Fruit fly (Drosophila melanogaster) whole organism, embryonic: ENCODE results near the gene armi.
A peak's percentile ranks its signal among the peaks of the same experiment; 100 is the strongest.

Experiments
- B-H2 ChIP-seq: fragments of 200-800 bp; sonication (Bioruptor generic); optimal IDR thresholded peaks from 2 replicates; lab custom pipeline; 2018; ENCODE audit warnings: missing biosample characterization, mild to moderate bottlenecking, missing genetic modification characterization
- CG10274 ChIP-seq: fragments of 200-800 bp; sonication (Bioruptor generic); optimal IDR thresholded peaks from 3 replicates; lab custom pipeline; 2017; ENCODE audit warnings: missing biosample characterization, mild to moderate bottlenecking, missing genetic modification characterization
- CG10543 ChIP-seq: fragments of 200-800 bp; sonication (Bioruptor generic); optimal IDR thresholded peaks from 3 replicates; lab custom pipeline; 2017; ENCODE audit warnings: missing biosample characterization, mild to moderate bottlenecking, missing genetic modification characterization, moderate library complexity
- CG11398 ChIP-seq: fragments of 200-800 bp; sonication (Bioruptor generic); optimal IDR thresholded peaks from 2 replicates; lab custom pipeline; 2016; ENCODE audit warnings: missing biosample characterization, missing genetic modification characterization
- CG12236 ChIP-seq: fragments of 200-800 bp; sonication (Bioruptor generic); optimal IDR thresholded peaks from 2 replicates; lab custom pipeline; 2016; ENCODE audit warnings: missing biosample characterization, missing genetic modification characterization
- CG12659 ChIP-seq: fragments of 200-800 bp; sonication (Bioruptor generic); optimal IDR thresholded peaks from 3 replicates; lab custom pipeline; 2017; ENCODE audit warnings: mild to moderate bottlenecking, missing biosample characterization, missing genetic modification reagents, missing genetic modification characterization
- CG12744 ChIP-seq: fragments of 200-800 bp; sonication (Bioruptor generic); optimal IDR thresholded peaks from 2 replicates; lab custom pipeline; 2016; ENCODE audit warnings: missing biosample characterization, missing genetic modification characterization
- CG13894 ChIP-seq: fragments of 200-800 bp; sonication (Bioruptor generic); optimal IDR thresholded peaks from 3 replicates; lab custom pipeline; 2018; ENCODE audit warnings: missing biosample characterization, mild to moderate bottlenecking, missing genetic modification characterization, moderate library complexity
- CG14441 ChIP-seq: fragments of 200-800 bp; sonication (Bioruptor generic); IDR thresholded peaks from 2 replicates; pipeline ENCODE4 v1.3.6; 2022; ENCODE audit warnings: missing biosample characterization, missing genetic modification characterization
- CG15011 ChIP-seq: fragments of 200-800 bp; sonication (Bioruptor generic); optimal IDR thresholded peaks from 3 replicates; lab custom pipeline; 2018; ENCODE audit warnings: missing biosample characterization, mild to moderate bottlenecking, missing genetic modification characterization
- CG15269 ChIP-seq: fragments of 200-800 bp; sonication (Bioruptor generic); optimal IDR thresholded peaks from 2 replicates; lab custom pipeline; 2018; ENCODE audit warnings: missing biosample characterization, mild to moderate bottlenecking, missing genetic modification characterization, moderate library complexity
- CG15601 ChIP-seq: fragments of 200-800 bp; sonication (Bioruptor generic); optimal IDR thresholded peaks from 3 replicates; lab custom pipeline; 2019; ENCODE audit warnings: missing biosample characterization, mild to moderate bottlenecking, missing genetic modification characterization, moderate library complexity
- CG16779 ChIP-seq: fragments of 200-800 bp; sonication (Bioruptor generic); IDR thresholded peaks from 2 replicates; pipeline ENCODE4 v1.3.6; 2022; ENCODE audit warnings: missing biosample characterization, missing genetic modification characterization
- CG17361 ChIP-seq: fragments of 200-800 bp; sonication (Bioruptor generic); IDR thresholded peaks from 3 replicates; pipeline ENCODE4 v1.3.6; 2022; ENCODE audit warnings: missing biosample characterization, missing genetic modification characterization
- CG17612 ChIP-seq: fragments of 200-800 bp; sonication (Bioruptor generic); IDR thresholded peaks from 2 replicates; pipeline ENCODE4 v1.3.6; 2022; ENCODE audit warnings: missing biosample characterization, missing genetic modification characterization
- CG2202 ChIP-seq: fragments of 200-800 bp; sonication (Bioruptor generic); optimal IDR thresholded peaks from 2 replicates; lab custom pipeline; 2018; ENCODE audit warnings: missing biosample characterization, mild to moderate bottlenecking, missing genetic modification characterization
- CG30020 ChIP-seq: fragments of 200-800 bp; optimal IDR thresholded peaks from 2 replicates; lab custom pipeline; 2019; ENCODE audit warnings: missing biosample characterization, mild to moderate bottlenecking, missing genetic modification characterization, moderate library complexity
- CG31441 ChIP-seq: fragments of 200-800 bp; sonication (Bioruptor generic); IDR thresholded peaks from 2 replicates; pipeline ENCODE4 v1.3.6; 2022; ENCODE audit warnings: missing biosample characterization, missing genetic modification characterization
- CG3407 ChIP-seq: fragments of 200-800 bp; sonication (Bioruptor generic); optimal IDR thresholded peaks from 2 replicates; lab custom pipeline; 2018; ENCODE audit warnings: missing biosample characterization, mild to moderate bottlenecking, missing genetic modification characterization
- CG4820 ChIP-seq: fragments of 200-800 bp; sonication (Bioruptor generic); optimal IDR thresholded peaks from 3 replicates; lab custom pipeline; 2016; ENCODE audit warnings: missing biosample characterization, missing genetic modification characterization
- CG6683 ChIP-seq: fragments of 200-800 bp; sonication (Bioruptor generic); optimal IDR thresholded peaks from 2 replicates; lab custom pipeline; 2017; ENCODE audit warnings: missing biosample characterization, mild to moderate bottlenecking, missing genetic modification characterization, missing genetic modification reagents
- CG8478 ChIP-seq: fragments of >200 bp; optimal IDR thresholded peaks from 2 replicates; lab custom pipeline; 2018
- Camta ChIP-seq: fragments of 200-800 bp; sonication (Bioruptor generic); optimal IDR thresholded peaks from 2 replicates; lab custom pipeline; 2016; ENCODE audit warnings: missing biosample characterization, missing genetic modification characterization
- ERR ChIP-seq: fragments of 200-800 bp; sonication (Bioruptor generic); optimal IDR thresholded peaks from 2 replicates; lab custom pipeline; 2016; ENCODE audit warnings: missing biosample characterization, missing genetic modification characterization
- Ets65A ChIP-seq: fragments of 200-800 bp; sonication (Bioruptor generic); peaks from one replicate; lab custom pipeline; 2016; ENCODE audit warnings: missing biosample characterization, missing genetic modification characterization
- Fer1 ChIP-seq: fragments of 200-800 bp; sonication (Bioruptor generic); optimal IDR thresholded peaks from 2 replicates; lab custom pipeline; 2017; ENCODE audit warnings: missing biosample characterization, mild to moderate bottlenecking, missing genetic modification characterization
- Fer2 ChIP-seq: fragments of 200-800 bp; sonication (Bioruptor generic); optimal IDR thresholded peaks from 2 replicates; lab custom pipeline; 2018; ENCODE audit warnings: missing biosample characterization, mild to moderate bottlenecking, missing genetic modification characterization, moderate library complexity
- Kr ChIP-seq: fragments of 200-800 bp; sonication (Bioruptor generic); optimal IDR thresholded peaks from 2 replicates; lab custom pipeline; 2017; ENCODE audit warnings: missing biosample characterization, mild to moderate bottlenecking, missing genetic modification characterization
- MBD-R2 ChIP-seq: fragments of 200-800 bp; sonication (Bioruptor generic); IDR thresholded peaks from 2 replicates; pipeline ENCODE4 v1.3.6; 2022; ENCODE audit warnings: missing biosample characterization, missing genetic modification characterization
- Ravus ChIP-seq: fragments of 200-800 bp; sonication (Bioruptor generic); IDR thresholded peaks from 2 replicates; pipeline ENCODE4 v1.3.6; 2022; ENCODE audit warnings: missing biosample characterization, missing genetic modification characterization
- Taf1 ChIP-seq: fragments of 200-800 bp; sonication (Bioruptor generic); IDR thresholded peaks from 2 replicates; pipeline ENCODE4 v1.3.6; 2022; ENCODE audit warnings: missing biosample characterization, missing genetic modification characterization
- Xrp1 ChIP-seq: fragments of 200-800 bp; sonication (Bioruptor generic); IDR thresholded peaks from 2 replicates; pipeline ENCODE4 v1.3.6; 2022; ENCODE audit warnings: missing biosample characterization, missing genetic modification characterization
- YL-1 ChIP-seq: fragments of 200-800 bp; sonication (Bioruptor generic); optimal IDR thresholded peaks from 3 replicates; lab custom pipeline; 2017; ENCODE audit warnings: missing biosample characterization, mild to moderate bottlenecking, missing genetic modification characterization
- caup ChIP-seq: fragments of 200-800 bp; sonication (Bioruptor generic); optimal IDR thresholded peaks from 3 replicates; lab custom pipeline; 2017; ENCODE audit warnings: missing biosample characterization, mild to moderate bottlenecking, missing genetic modification characterization, moderate library complexity; ENCODE audit not compliant: severe bottlenecking
- crp ChIP-seq, 2 experiments: fragments of 200-800 bp; sonication (Bioruptor generic); optimal IDR thresholded peaks; 2 replicates in 1 of 2; 3 replicates in 1 of 2; lab custom pipeline; 2017; ENCODE audit warnings: missing biosample characterization in 2 of 2, missing genetic modification characterization in 2 of 2, mild to moderate bottlenecking in 1 of 2, moderate library complexity in 1 of 2
- dan ChIP-seq: fragments of 200-800 bp; sonication (Bioruptor generic); IDR thresholded peaks from 2 replicates; pipeline ENCODE4 v1.3.6; 2022; ENCODE audit warnings: missing biosample characterization, missing genetic modification characterization
- dmrt99B ChIP-seq: fragments of 200-800 bp; sonication (Bioruptor generic); optimal IDR thresholded peaks from 2 replicates; lab custom pipeline; 2018; ENCODE audit warnings: missing biosample characterization, mild to moderate bottlenecking, missing genetic modification characterization, moderate library complexity
- ems ChIP-seq: fragments of 200-800 bp; sonication (Bioruptor generic); optimal IDR thresholded peaks from 3 replicates; lab custom pipeline; 2016; ENCODE audit warnings: missing biosample characterization, missing genetic modification characterization
- en ChIP-seq: fragments of 200-800 bp; sonication (Bioruptor generic); optimal IDR thresholded peaks from 2 replicates; lab custom pipeline; 2016; ENCODE audit warnings: missing biosample characterization, missing genetic modification characterization
- esg ChIP-seq: fragments of 200-800 bp; sonication (Bioruptor generic); conservative IDR thresholded peaks from 2 replicates; pipeline ENCODE4 v1.3.6; 2022; ENCODE audit warnings: missing biosample characterization, missing genetic modification characterization
- eyg ChIP-seq: fragments of 200-800 bp; sonication (Bioruptor generic); optimal IDR thresholded peaks from 3 replicates; lab custom pipeline; 2016; ENCODE audit warnings: missing biosample characterization, missing genetic modification characterization
- ftz-f1 ChIP-seq: fragments of 200-800 bp; sonication (Bioruptor generic); optimal IDR thresholded peaks from 2 replicates; lab custom pipeline; 2016; ENCODE audit warnings: missing biosample characterization, missing genetic modification characterization
- gcm ChIP-seq: fragments of 200-800 bp; sonication (Bioruptor generic); optimal IDR thresholded peaks from 2 replicates; lab custom pipeline; 2019; ENCODE audit warnings: missing biosample characterization, mild to moderate bottlenecking, missing genetic modification characterization, moderate library complexity
- gfzf ChIP-seq: fragments of 200-800 bp; sonication (Bioruptor generic); optimal IDR thresholded peaks from 2 replicates; lab custom pipeline; 2016; ENCODE audit warnings: missing biosample characterization, mild to moderate bottlenecking, missing genetic modification characterization, moderate library complexity
- insv ChIP-seq, 2 experiments: fragments of 200-800 bp; sonication (Bioruptor generic); optimal IDR thresholded peaks; 3 replicates each; lab custom pipeline; 2016 to 2018; ENCODE audit warnings: missing biosample characterization in 2 of 2, missing genetic modification characterization in 2 of 2
- onecut ChIP-seq: fragments of 200-800 bp; sonication (Bioruptor generic); IDR thresholded peaks from 2 replicates; pipeline ENCODE4 v1.3.6; 2022; ENCODE audit warnings: missing biosample characterization, missing genetic modification characterization
- prd ChIP-seq, 3 experiments: fragments of >200 bp in 2 of 3; fragments of 200-800 bp in 1 of 3; sonication (Bioruptor generic) in 1 of 3; optimal IDR thresholded peaks in 2 of 3; IDR thresholded peaks in 1 of 3; 2 replicates in 2 of 3; 3 replicates in 1 of 3; pipeline versions ENCODE4 v1.3.6 to Lab custom; 2017 to 2022; ENCODE audit warnings: missing biosample characterization in 1 of 3, missing genetic modification characterization in 1 of 3
- salm ChIP-seq: fragments of 200-800 bp; sonication (Bioruptor generic); optimal IDR thresholded peaks from 2 replicates; lab custom pipeline; 2018; ENCODE audit warnings: missing biosample characterization, mild to moderate bottlenecking, missing genetic modification characterization
- sens-2 ChIP-seq: fragments of 200-800 bp; sonication (Bioruptor generic); IDR thresholded peaks from 2 replicates; pipeline ENCODE4 v1.3.6; 2022; ENCODE audit warnings: missing biosample characterization, missing genetic modification characterization
- slp2 ChIP-seq: fragments of 200-800 bp; sonication (Bioruptor generic); optimal IDR thresholded peaks from 2 replicates; lab custom pipeline; 2016; ENCODE audit warnings: missing biosample characterization, missing genetic modification characterization
- sqz ChIP-seq: fragments of 200-800 bp; sonication (Bioruptor generic); optimal IDR thresholded peaks from 3 replicates; lab custom pipeline; 2018; ENCODE audit warnings: missing biosample characterization, mild to moderate bottlenecking, missing genetic modification characterization

Gene armi

dm6 chr3L:3471174-3471573, 10.1 kb downstream of the armi start, which contains the start of gene CG14971 (continued):
- peak; percentile 44 for TF ChIP-seq gfzf (GFP tag; lab: Kevin White, UChicago)
- TF ChIP-seq Camta (GFP tag; lab: Kevin White, UChicago): peak; percentile 3
- TF ChIP-seq CG12236 (GFP tag; lab: Kevin White, UChicago): no peak
- TF ChIP-seq CG2202 (tag; lab: Kevin White, UChicago): no peak
- TF ChIP-seq CG12659 (GFP tag; lab: Kevin White, UChicago): peak; percentile 51
- TF ChIP-seq ftz-f1: peak; percentile 9
- TF ChIP-seq CG31441 (GFP tag; lab: Robert Waterston, UW): no peak
- TF ChIP-seq onecut (GFP tag; lab: Robert Waterston, UW): no peak; the same call in none of the 2 replicates
- no peak for TF ChIP-seq prd (optimal IDR thresholded peaks at IDR 0.05; lab: Kevin White, UChicago)
- peak; percentile 47; the same call in 2 of the 3 replicates for TF ChIP-seq prd (GFP tag; IDR thresholded peaks at IDR 0.05; lab: Robert Waterston, UW)
- no peak for TF ChIP-seq Taf1 (GFP tag; lab: Robert Waterston, UW)
- no peak for TF ChIP-seq eyg (GFP tag; lab: Kevin White, UChicago)
- TF ChIP-seq CG17612 (GFP tag; lab: Robert Waterston, UW): no peak
- no peak for TF ChIP-seq gcm (GFP tag; lab: Kevin White, UChicago)
- no peak for TF ChIP-seq CG11398 (GFP tag; lab: Kevin White, UChicago)
- peak; percentile 35 for TF ChIP-seq Xrp1
- no peak for TF ChIP-seq CG12744 (GFP tag; lab: Kevin White, UChicago)
- TF ChIP-seq CG15269: no peak
- peak; percentile 28 for TF ChIP-seq CG15601 (tag; lab: Kevin White, UChicago)
- TF ChIP-seq CG14441 (GFP tag; lab: Robert Waterston, UW): peak; percentile 6; the same call in 1 of the 2 replicates
- TF ChIP-seq ERR (GFP tag; lab: Kevin White, UChicago): no peak
- TF ChIP-seq CG6683 (GFP tag; lab: Kevin White, UChicago): no peak
- no peak for TF ChIP-seq dan (GFP tag; lab: Robert Waterston, UW)
- TF ChIP-seq sens-2 (GFP tag; lab: Robert Waterston, UW): no peak
- peak; percentile 47; the same call in 1 of the 3 replicates for TF ChIP-seq CG17361 (GFP tag; lab: Robert Waterston, UW)
- TF ChIP-seq salm (tag; lab: Kevin White, UChicago): no peak
- TF ChIP-seq sqz (GFP tag; lab: Kevin White, UChicago): no peak
- peak; percentile 39 for TF ChIP-seq Fer1 (GFP tag; lab: Kevin White, UChicago)
- no peak for TF ChIP-seq CG3407 (GFP tag; lab: Kevin White, UChicago)
- peak; percentile 91 for TF ChIP-seq MBD-R2 (GFP tag; lab: Robert Waterston, UW)
- TF ChIP-seq YL-1 (GFP tag; lab: Kevin White, UChicago): peak; percentile 60
- TF ChIP-seq B-H2 (GFP tag; lab: Kevin White, UChicago): peak; percentile 64
- TF ChIP-seq CG15011 (GFP tag; lab: Kevin White, UChicago): no peak
- TF ChIP-seq CG10274 (GFP tag; lab: Kevin White, UChicago): no peak
- no peak for TF ChIP-seq slp2 (GFP tag; lab: Kevin White, UChicago)
- TF ChIP-seq insv (GFP tag; optimal IDR thresholded peaks at IDR 0.05; lab: Kevin White, UChicago): no peak
- TF ChIP-seq CG30020 (tag; lab: Kevin White, UChicago): peak; percentile 48
- no peak for TF ChIP-seq Fer2 (tag; lab: Kevin White, UChicago)
- peak; percentile 31 for TF ChIP-seq caup (GFP tag; lab: Kevin White, UChicago)
- no peak for TF ChIP-seq CG4820 (GFP tag; lab: Kevin White, UChicago)
- no peak for TF ChIP-seq en (GFP tag; lab: Kevin White, UChicago)
- TF ChIP-seq crp (GFP tag; optimal IDR thresholded peaks at IDR 0.05; lab: Kevin White, UChicago): peak in 1 of 2 experiments; percentile 38
- no peak for TF ChIP-seq CG8478 (lab: Kevin White, UChicago)
- no peak for TF ChIP-seq CG16779
- TF ChIP-seq Ets65A (GFP tag; lab: Kevin White, UChicago): peak; percentile 89
- TF ChIP-seq Kr (GFP tag; lab: Kevin White, UChicago): no peak
- TF ChIP-seq CG10543 (GFP tag; lab: Kevin White, UChicago): peak; percentile 23
- TF ChIP-seq CG13894: no peak
- no peak for TF ChIP-seq esg (GFP tag; lab: Robert Waterston, UW)
- peak; percentile 44 for TF ChIP-seq ems (GFP tag; lab: Kevin White, UChicago)
- TF ChIP-seq dmrt99B (tag; lab: Kevin White, UChicago): no peak
- TF ChIP-seq Ravus (GFP tag; lab: Robert Waterston, UW): no peak
